Worm (Caenorhabditis elegans) whole organism, L4 larva: ENCODE measurements around the gene C15C7.4.
A peak's percentile ranks its signal among the peaks of the same experiment; 100 is the strongest.

Source experiments
- F26F4.8 ChIP-seq: fragments of 200-800 bp; sonication (Bioruptor generic); conservative IDR thresholded peaks from 2 replicates; pipeline ENCODE4 v1.3.6; 2022; ENCODE audit warnings: missing genetic modification characterization, missing compliant biosample characterization
- F44E2.7 ChIP-seq: fragments of 200-800 bp; sonication (Bioruptor generic); IDR thresholded peaks from 2 replicates; pipeline ENCODE4 v2.1.2; 2022; ENCODE audit warnings: missing genetic modification characterization, missing compliant biosample characterization
- T20F7.1 ChIP-seq: fragments of 200-800 bp; sonication (Bioruptor generic); optimal IDR thresholded peaks from 2 replicates; lab custom pipeline; 2018; ENCODE audit warnings: mild to moderate bottlenecking, missing genetic modification characterization, missing compliant biosample characterization
- T26A8.4 ChIP-seq: fragments of 200-800 bp; sonication (Bioruptor generic); IDR thresholded peaks from 2 replicates; pipeline ENCODE4 v1.3.6; 2022; ENCODE audit warnings: missing genetic modification characterization, missing compliant biosample characterization
- Y48G9A.11 ChIP-seq: fragments of 200-800 bp; sonication (Bioruptor generic); IDR thresholded peaks from 2 replicates; pipeline ENCODE4 v1.3.6; 2022; ENCODE audit warnings: missing genetic modification reagents, missing genetic modification characterization, missing compliant biosample characterization
- Y5F2A.4 ChIP-seq: fragments of 200-800 bp; sonication (Bioruptor generic); optimal IDR thresholded peaks from 2 replicates; lab custom pipeline; 2018; ENCODE audit warnings: mild to moderate bottlenecking, missing genetic modification characterization, missing compliant biosample characterization
- aly-2 ChIP-seq: sonication (generic microtip); optimal IDR thresholded peaks from 2 replicates; lab custom pipeline; 2018; ENCODE audit warnings: missing biosample characterization, missing genetic modification characterization
- ama-1 ChIP-seq: fragments of 150-350 bp; optimal IDR thresholded peaks from 2 replicates; lab custom pipeline; 2014; ENCODE audit warnings: inconsistent platforms, mixed read lengths
- attf-4 ChIP-seq: sonication (generic microtip); optimal IDR thresholded peaks from 3 replicates; lab custom pipeline; 2017; ENCODE audit warnings: missing biosample characterization, missing genetic modification characterization
- ceh-32 ChIP-seq: sonication (generic microtip); optimal IDR thresholded peaks from 2 replicates; lab custom pipeline; 2016; ENCODE audit warnings: mild to moderate bottlenecking, missing genetic modification characterization, missing compliant biosample characterization; ENCODE audit not compliant: poor library complexity
- cey-2 ChIP-seq: sonication (generic microtip); optimal IDR thresholded peaks from 3 replicates; lab custom pipeline; 2017; ENCODE audit warnings: missing genetic modification characterization, mild to moderate bottlenecking, missing compliant biosample characterization, antibody characterized with exemption, borderline replicate concordance; ENCODE audit not compliant: insufficient read depth
- ctbp-1 ChIP-seq: fragments of 200-800 bp; sonication (Bioruptor generic); IDR thresholded peaks from 2 replicates; pipeline ENCODE4 v1.3.6; 2022; ENCODE audit warnings: missing genetic modification reagents, missing genetic modification characterization, missing compliant biosample characterization
- daf-8 ChIP-seq: fragments of 200-800 bp; sonication (Bioruptor generic); IDR thresholded peaks from 2 replicates; pipeline ENCODE4 v1.3.6; 2022; ENCODE audit warnings: missing genetic modification characterization, missing compliant biosample characterization
- dmd-8 ChIP-seq: fragments of 200-800 bp; sonication (Bioruptor generic); IDR thresholded peaks from 2 replicates; pipeline ENCODE4 v1.3.6; 2022; ENCODE audit warnings: missing genetic modification characterization, missing compliant biosample characterization
- dpl-1 ChIP-seq: fragments of 150-350 bp; optimal IDR thresholded peaks from 2 replicates; lab custom pipeline; 2014; ENCODE audit warnings: missing biosample characterization, missing genetic modification reagents, missing genetic modification characterization
- duxl-1 ChIP-seq: sonication (generic microtip); optimal IDR thresholded peaks from 2 replicates; lab custom pipeline; 2016; ENCODE audit warnings: mild to moderate bottlenecking, missing genetic modification characterization, moderate library complexity, missing compliant biosample characterization; ENCODE audit not compliant: poor library complexity
- dve-1 ChIP-seq: sonication (generic microtip); optimal IDR thresholded peaks from 2 replicates; lab custom pipeline; 2017; ENCODE audit warnings: antibody characterized with exemption, mild to moderate bottlenecking, missing genetic modification characterization, missing compliant biosample characterization; ENCODE audit not compliant: insufficient read depth
- fkh-10 ChIP-seq: fragments of 150-350 bp; optimal IDR thresholded peaks from 2 replicates; lab custom pipeline; 2014; ENCODE audit warnings: missing biosample characterization, missing genetic modification reagents, missing genetic modification characterization
- fos-1 ChIP-seq: fragments of 150-350 bp; optimal IDR thresholded peaks from 2 replicates; lab custom pipeline; 2014; ENCODE audit warnings: missing biosample characterization, missing genetic modification characterization
- hif-1 ChIP-seq, 2 experiments: sonication (generic microtip); optimal IDR thresholded peaks; 2 replicates each; lab custom pipeline; 2016 to 2017; ENCODE audit warnings: missing compliant biosample characterization in 2 of 2, missing genetic modification characterization in 2 of 2, missing genetic modification reagents in 2 of 2, missing genotype in 2 of 2, mild to moderate bottlenecking in 1 of 2
- hlh-11 ChIP-seq: fragments of 200-800 bp; sonication (Bioruptor generic); optimal IDR thresholded peaks from 2 replicates; lab custom pipeline; 2018; ENCODE audit warnings: mild to moderate bottlenecking, missing genetic modification characterization, missing compliant biosample characterization
- hlh-30 ChIP-seq: sonication (generic microtip); optimal IDR thresholded peaks from 2 replicates; lab custom pipeline; 2017; ENCODE audit warnings: antibody characterized with exemption, mild to moderate bottlenecking, missing genetic modification characterization, missing compliant biosample characterization; ENCODE audit not compliant: insufficient read depth
- lin-1 ChIP-seq: fragments of 200-800 bp; sonication (Bioruptor generic); IDR thresholded peaks from 2 replicates; pipeline ENCODE4 v1.3.6; 2022; ENCODE audit warnings: missing genetic modification reagents, missing genetic modification characterization, missing compliant biosample characterization
- lin-29 ChIP-seq: fragments of 200-800 bp; sonication (Bioruptor generic); IDR thresholded peaks from 2 replicates; pipeline ENCODE4 v1.3.6; 2022; ENCODE audit warnings: missing genetic modification reagents, missing genetic modification characterization, missing compliant biosample characterization
- lir-3 ChIP-seq: sonication (generic microtip); optimal IDR thresholded peaks from 2 replicates; lab custom pipeline; 2016; ENCODE audit warnings: mild to moderate bottlenecking, missing genetic modification characterization, missing compliant biosample characterization
- madf-5 ChIP-seq, 2 experiments: fragments of 200-800 bp; sonication (Bioruptor generic); IDR thresholded peaks; 2 replicates each; pipeline ENCODE4 v1.3.6; 2022; ENCODE audit warnings: missing compliant biosample characterization in 2 of 2, missing genetic modification characterization in 2 of 2
- madf-9 ChIP-seq: fragments of 200-800 bp; sonication (Bioruptor generic); conservative IDR thresholded peaks from 2 replicates; pipeline ENCODE4 v1.3.6; 2022; ENCODE audit warnings: missing genetic modification reagents, missing genetic modification characterization, missing compliant biosample characterization
- mes-2 ChIP-seq: sonication (generic microtip); optimal IDR thresholded peaks from 2 replicates; lab custom pipeline; 2016; ENCODE audit warnings: missing genotype, mild to moderate bottlenecking, missing genetic modification characterization, missing compliant biosample characterization; ENCODE audit not compliant: poor library complexity, severe bottlenecking
- mxl-3 ChIP-seq: fragments of 200-800 bp; sonication (Bioruptor generic); optimal IDR thresholded peaks from 2 replicates; lab custom pipeline; 2018; ENCODE audit warnings: mild to moderate bottlenecking, missing genetic modification characterization, missing compliant biosample characterization
- nhr-102 ChIP-seq: sonication (generic microtip); optimal IDR thresholded peaks from 2 replicates; lab custom pipeline; 2016; ENCODE audit warnings: mild to moderate bottlenecking, missing genetic modification characterization, moderate library complexity, missing compliant biosample characterization
- nhr-111 ChIP-seq: fragments of 200-800 bp; sonication (Bioruptor generic); optimal IDR thresholded peaks from 2 replicates; lab custom pipeline; 2018; ENCODE audit warnings: mild to moderate bottlenecking, missing genetic modification characterization, missing compliant biosample characterization
- nhr-237 ChIP-seq: sonication (generic microtip); optimal IDR thresholded peaks from 2 replicates; lab custom pipeline; 2017; ENCODE audit warnings: missing biosample characterization, missing genetic modification characterization
- nhr-28 ChIP-seq: fragments of 150-350 bp; optimal IDR thresholded peaks from 2 replicates; lab custom pipeline; 2014; ENCODE audit warnings: missing biosample characterization, missing genetic modification characterization
- nhr-42 ChIP-seq: fragments of 200-800 bp; sonication (Bioruptor generic); IDR thresholded peaks from 2 replicates; pipeline ENCODE4 v1.3.6; 2022; ENCODE audit warnings: missing genetic modification characterization, missing compliant biosample characterization
- nhr-77 ChIP-seq: fragments of 150-350 bp; optimal IDR thresholded peaks from 2 replicates; lab custom pipeline; 2014; ENCODE audit warnings: missing biosample characterization, missing genetic modification characterization
- php-3 ChIP-seq: fragments of 200-800 bp; sonication (Bioruptor generic); IDR thresholded peaks from 2 replicates; pipeline ENCODE4 v1.3.6; 2022; ENCODE audit warnings: missing genetic modification reagents, missing genetic modification characterization, missing compliant biosample characterization
- saeg-2 ChIP-seq: fragments of 200-800 bp; sonication (Bioruptor generic); IDR thresholded peaks from 2 replicates; pipeline ENCODE4 v1.3.6; 2022; ENCODE audit warnings: missing genetic modification reagents, missing genetic modification characterization, missing compliant biosample characterization
- sdz-12 ChIP-seq: fragments of 200-800 bp; sonication (Bioruptor generic); optimal IDR thresholded peaks from 2 replicates; lab custom pipeline; 2018; ENCODE audit warnings: mild to moderate bottlenecking, missing genetic modification characterization, missing compliant biosample characterization
- skn-1 ChIP-seq: fragments of 150-350 bp; optimal IDR thresholded peaks from 2 replicates; lab custom pipeline; 2014; ENCODE audit warnings: missing biosample characterization, missing genetic modification characterization
- tag-97 ChIP-seq: fragments of 200-800 bp; sonication (Bioruptor generic); IDR thresholded peaks from 2 replicates; pipeline ENCODE4 v1.3.6; 2022; ENCODE audit warnings: missing genetic modification characterization, missing compliant biosample characterization
- tra-1 ChIP-seq: fragments of 200-800 bp; sonication (Bioruptor generic); IDR thresholded peaks from 2 replicates; pipeline ENCODE4 v1.3.6; 2022; ENCODE audit warnings: missing genetic modification reagents, missing genetic modification characterization, missing compliant biosample characterization
- unc-130 ChIP-seq: sonication (generic microtip); optimal IDR thresholded peaks from 2 replicates; lab custom pipeline; 2016; ENCODE audit warnings: missing genetic modification reagents, missing genetic modification characterization, missing compliant biosample characterization
- unc-62 ChIP-seq, 3 experiments: fragments of 150-350 bp in 1 of 3; sonication (generic microtip); optimal IDR thresholded peaks in 2 of 3; peaks in 1 of 3; 1 replicate in 1 of 3; 2 replicates in 2 of 3; lab custom pipeline; 2014 to 2017; ENCODE audit warnings: missing biosample characterization in 3 of 3, missing genetic modification characterization in 3 of 3, missing genetic modification reagents in 3 of 3, missing genotype in 1 of 3
- zfp-3 ChIP-seq: fragments of 200-800 bp; sonication (Bioruptor generic); conservative IDR thresholded peaks from 2 replicates; pipeline ENCODE4 v1.3.6; 2022; ENCODE audit warnings: missing genetic modification reagents, missing genetic modification characterization, missing compliant biosample characterization
- zip-11 ChIP-seq: fragments of 200-800 bp; sonication (Bioruptor generic); IDR thresholded peaks from 2 replicates; pipeline ENCODE4 v1.3.6; 2022; ENCODE audit warnings: missing genetic modification characterization, missing compliant biosample characterization
- ztf-11 ChIP-seq: fragments of 150-350 bp; optimal IDR thresholded peaks from 2 replicates; lab custom pipeline; 2014; ENCODE audit warnings: missing biosample characterization, missing genetic modification characterization
- ztf-7 ChIP-seq: fragments of 150-350 bp; optimal IDR thresholded peaks from 2 replicates; lab custom pipeline; 2014; ENCODE audit warnings: missing biosample characterization, missing genetic modification characterization

The C15C7.4 gene

ce11 chrX:3152361-3152760, 7.0 kb downstream of the C15C7.4 start, which contains the start of gene bbln-1:
Gene bbln-1 (minus strand): TSS chrX:3152461.
- TF ChIP-seq ceh-32 (no peak), T26A8.4 (GFP tag; lab: Robert Waterston, UW) (no peak), ama-1 (no peak), hif-1 (tag; optimal IDR thresholded peaks at IDR 0.05; lab: Kevin White, UChicago) (no peak), nhr-42 (GFP tag; lab: Robert Waterston, UW) (no peak), duxl-1 (tag; lab: Kevin White, UChicago) (no peak), saeg-2 (GFP tag; lab: Robert Waterston, UW) (no peak), dpl-1 (GFP tag; lab: Kevin White, UChicago) (no peak), php-3 (GFP tag; lab: Robert Waterston, UW) (no peak), unc-62 (GFP tag; optimal IDR thresholded peaks at IDR 0.05 in 1 of 2; lab: Kevin White, UChicago) (no peak), unc-62 (tag; optimal IDR thresholded peaks at IDR 0.05; lab: Kevin White, UChicago) (no peak), tag-97 (GFP tag; lab: Robert Waterston, UW) (no peak), madf-9 (GFP tag; lab: Robert Waterston, UW) (no peak), sdz-12 (GFP tag; lab: Kevin White, UChicago) (no peak), hlh-11 (no peak)
- TF ChIP-seq, all 104 proteins: peak for 0

ce11 chrX:3153133-3153532, 7.8 kb downstream of the C15C7.4 start:
- TF ChIP-seq Y5F2A.4 (GFP tag; lab: Kevin White, UChicago), result no peak
- TF ChIP-seq dve-1 (tag; lab: Kevin White, UChicago), result peak; percentile 86
- TF ChIP-seq dpl-1 (GFP tag; lab: Kevin White, UChicago), result no peak
- no peak for TF ChIP-seq Y48G9A.11 (GFP tag; lab: Robert Waterston, UW)
- TF ChIP-seq nhr-102 (tag; lab: Kevin White, UChicago), result peak; percentile 62
- no peak for TF ChIP-seq F44E2.7 (GFP tag; lab: Robert Waterston, UW)
- no peak for TF ChIP-seq F26F4.8 (GFP tag; lab: Robert Waterston, UW)
- TF ChIP-seq lir-3, result no peak
- no peak for TF ChIP-seq skn-1 (tag; lab: Kevin White, UChicago)
- no peak for TF ChIP-seq zip-11 (GFP tag; lab: Robert Waterston, UW)
- peak; percentile 47; the same call in 1 of the 2 replicates for TF ChIP-seq lin-1 (GFP tag; lab: Robert Waterston, UW)
- TF ChIP-seq hlh-11, result peak; percentile 87
- 0 out of 2 replicates have a peak, but pooled peaks have one; percentile 33 for TF ChIP-seq T26A8.4 (GFP tag; lab: Robert Waterston, UW)
- TF ChIP-seq aly-2, result no peak
- TF ChIP-seq fos-1, result no peak
- TF ChIP-seq fkh-10 (GFP tag; lab: Kevin White, UChicago), result no peak
- no peak for TF ChIP-seq madf-9 (GFP tag; lab: Robert Waterston, UW)
- TF ChIP-seq unc-130, result no peak
- no peak for TF ChIP-seq attf-4 (tag; lab: Kevin White, UChicago)
- no peak for TF ChIP-seq nhr-237
- peak; percentile 31 for TF ChIP-seq mxl-3 (GFP tag; lab: Kevin White, UChicago)
- no peak for TF ChIP-seq ztf-11 (tag; lab: Kevin White, UChicago)
- TF ChIP-seq tra-1 (GFP tag; lab: Robert Waterston, UW), result 0 out of 2 replicates have a peak, but pooled peaks have one; percentile 44
- TF ChIP-seq cey-2 (tag; lab: Kevin White, UChicago), result no peak
- no peak for TF ChIP-seq madf-5 (GFP tag; IDR thresholded peaks at IDR 0.05; lab: Robert Waterston, UW)
- no peak for TF ChIP-seq daf-8 (GFP tag; lab: Robert Waterston, UW)
- TF ChIP-seq lin-29, result no peak
- TF ChIP-seq ztf-7, result peak; percentile 8
- no peak for TF ChIP-seq sdz-12 (GFP tag; lab: Kevin White, UChicago)
- no peak for TF ChIP-seq nhr-111
- no peak for TF ChIP-seq T20F7.1
- peak; percentile 16 for TF ChIP-seq hlh-30 (tag; lab: Kevin White, UChicago)
- TF ChIP-seq mes-2 (tag; lab: Kevin White, UChicago), result peak; percentile 20
- peak in 1 of 2 experiments; percentile 69 for TF ChIP-seq unc-62 (GFP tag; optimal IDR thresholded peaks at IDR 0.05 in 1 of 2; lab: Kevin White, UChicago)
- no peak for TF ChIP-seq unc-62 (tag; optimal IDR thresholded peaks at IDR 0.05; lab: Kevin White, UChicago)
- peak; percentile 79 for TF ChIP-seq nhr-77 (tag; lab: Kevin White, UChicago)
- no peak for TF ChIP-seq dmd-8 (GFP tag; lab: Robert Waterston, UW)
- TF ChIP-seq nhr-28, result peak; percentile 92
- 0 out of 2 replicates have a peak, but pooled peaks have one; percentile 22 for TF ChIP-seq saeg-2 (GFP tag; lab: Robert Waterston, UW)
- no peak for TF ChIP-seq ctbp-1 (GFP tag; lab: Robert Waterston, UW)
- TF ChIP-seq zfp-3 (GFP tag; lab: Robert Waterston, UW), result no peak
